Worm (Caenorhabditis elegans) whole organism, late embryonic: ENCODE measurements around the gene ttr-43.

ENCODE experiments used
- C38D4.7 ChIP-seq: fragments of 200-800 bp; sonication (Bioruptor generic); optimal IDR thresholded peaks from 2 replicates; lab custom pipeline; 2018; ENCODE audit warnings: mild to moderate bottlenecking, missing genetic modification characterization, moderate library complexity, missing compliant biosample characterization
- K02D7.2 ChIP-seq: sonication (generic microtip); optimal IDR thresholded peaks from 2 replicates; lab custom pipeline; 2017; ENCODE audit warnings: mild to moderate bottlenecking, missing genetic modification characterization, missing compliant biosample characterization
- K09A11.1 ChIP-seq: sonication (generic microtip); optimal IDR thresholded peaks from 2 replicates; lab custom pipeline; 2017; ENCODE audit warnings: antibody characterized with exemption, mild to moderate bottlenecking, missing genetic modification characterization, missing compliant biosample characterization; ENCODE audit not compliant: insufficient read depth
- ceh-14 ChIP-seq: sonication (generic microtip); optimal IDR thresholded peaks from 2 replicates; lab custom pipeline; 2016; ENCODE audit warnings: missing genotype, missing genetic modification characterization, missing compliant biosample characterization
- ceh-22 ChIP-seq: sonication (generic microtip); optimal IDR thresholded peaks from 2 replicates; lab custom pipeline; 2017; ENCODE audit warnings: missing biosample characterization, missing genetic modification characterization
- ceh-30 ChIP-seq: fragments of 150-350 bp; optimal IDR thresholded peaks from 2 replicates; lab custom pipeline; 2014; ENCODE audit warnings: missing biosample characterization, missing genetic modification characterization
- ceh-31 ChIP-seq: sonication (generic microtip); optimal IDR thresholded peaks from 2 replicates; lab custom pipeline; 2016; ENCODE audit warnings: missing genetic modification characterization, missing compliant biosample characterization
- ceh-34 ChIP-seq: sonication (generic microtip); optimal IDR thresholded peaks from 2 replicates; lab custom pipeline; 2016; ENCODE audit warnings: mild to moderate bottlenecking, missing genetic modification characterization, missing compliant biosample characterization
- ceh-45 ChIP-seq: fragments of 200-800 bp; sonication (Bioruptor generic); IDR thresholded peaks from 2 replicates; pipeline ENCODE4 v1.3.6; 2022; ENCODE audit warnings: missing genetic modification reagents, missing genetic modification characterization, missing compliant biosample characterization
- ceh-48 ChIP-seq: sonication (generic microtip); optimal IDR thresholded peaks from 2 replicates; lab custom pipeline; 2016; ENCODE audit warnings: missing genetic modification characterization, inconsistent platforms, missing compliant biosample characterization
- ceh-6 ChIP-seq: fragments of 200-800 bp; sonication (Bioruptor generic); optimal IDR thresholded peaks from 2 replicates; lab custom pipeline; 2018; ENCODE audit warnings: mild to moderate bottlenecking, missing genetic modification characterization, missing compliant biosample characterization
- che-1 ChIP-seq: sonication (generic microtip); optimal IDR thresholded peaks from 2 replicates; lab custom pipeline; 2016; ENCODE audit warnings: mild to moderate bottlenecking, missing genetic modification characterization, missing compliant biosample characterization
- elt-2 ChIP-seq: sonication (generic microtip); optimal IDR thresholded peaks from 2 replicates; lab custom pipeline; 2016; ENCODE audit warnings: missing genetic modification reagents, missing genetic modification characterization, missing compliant biosample characterization
- eyg-1 ChIP-seq: sonication (generic microtip); optimal IDR thresholded peaks from 2 replicates; lab custom pipeline; 2016; ENCODE audit warnings: missing genotype, missing genetic modification characterization, missing compliant biosample characterization
- fax-1 ChIP-seq: sonication (generic microtip); optimal IDR thresholded peaks from 2 replicates; lab custom pipeline; 2016; ENCODE audit warnings: missing genotype, missing genetic modification characterization, missing compliant biosample characterization
- hlh-13 ChIP-seq: fragments of 200-800 bp; sonication (Bioruptor generic); optimal IDR thresholded peaks from 2 replicates; lab custom pipeline; 2018; ENCODE audit warnings: mild to moderate bottlenecking, missing genetic modification characterization, missing compliant biosample characterization
- hlh-15 ChIP-seq: sonication (generic microtip); optimal IDR thresholded peaks from 2 replicates; lab custom pipeline; 2016; ENCODE audit warnings: missing genetic modification characterization, missing compliant biosample characterization
- hlh-6 ChIP-seq: sonication (generic microtip); optimal IDR thresholded peaks from 2 replicates; lab custom pipeline; 2016; ENCODE audit warnings: missing genotype, missing genetic modification characterization, missing compliant biosample characterization
- hlh-8 ChIP-seq: sonication (generic microtip); optimal IDR thresholded peaks from 2 replicates; lab custom pipeline; 2016; ENCODE audit warnings: missing genotype, missing genetic modification characterization, missing compliant biosample characterization
- lim-6 ChIP-seq: sonication (generic microtip); optimal IDR thresholded peaks from 2 replicates; lab custom pipeline; 2016; ENCODE audit warnings: missing genetic modification characterization, missing compliant biosample characterization
- lin-11 ChIP-seq: fragments of 200-800 bp; sonication (Bioruptor generic); optimal IDR thresholded peaks from 2 replicates; lab custom pipeline; 2018; ENCODE audit warnings: mild to moderate bottlenecking, missing genetic modification characterization, missing compliant biosample characterization
- madf-2 ChIP-seq: sonication (generic microtip); optimal IDR thresholded peaks from 2 replicates; lab custom pipeline; 2017; ENCODE audit warnings: missing genetic modification characterization, missing compliant biosample characterization
- nfya-1 ChIP-seq: sonication (generic microtip); optimal IDR thresholded peaks from 2 replicates; lab custom pipeline; 2017; ENCODE audit warnings: missing genetic modification characterization, mild to moderate bottlenecking, missing compliant biosample characterization, antibody characterized with exemption, moderate library complexity
- nhr-11 ChIP-seq: fragments of 150-350 bp; optimal IDR thresholded peaks from 2 replicates; lab custom pipeline; 2014; ENCODE audit warnings: missing biosample characterization, missing genetic modification characterization
- nhr-232 ChIP-seq: sonication (generic microtip); optimal IDR thresholded peaks from 2 replicates; lab custom pipeline; 2016; ENCODE audit warnings: missing genetic modification characterization, missing compliant biosample characterization
- odd-2 ChIP-seq: sonication (generic microtip); optimal IDR thresholded peaks from 2 replicates; lab custom pipeline; 2017; ENCODE audit warnings: antibody characterized with exemption, mild to moderate bottlenecking, missing genetic modification characterization, missing compliant biosample characterization
- pag-3 ChIP-seq: sonication (generic microtip); optimal IDR thresholded peaks from 2 replicates; lab custom pipeline; 2016; ENCODE audit warnings: missing compliant biosample characterization, missing genetic modification characterization, borderline replicate concordance
- pha-2 ChIP-seq: sonication (generic microtip); optimal IDR thresholded peaks from 2 replicates; lab custom pipeline; 2017; ENCODE audit warnings: mild to moderate bottlenecking, missing genetic modification characterization, missing compliant biosample characterization
- pha-4 ChIP-seq: fragments of 150-350 bp; optimal IDR thresholded peaks from 2 replicates; lab custom pipeline; 2018; ENCODE audit warnings: missing biosample characterization, missing genetic modification reagents, missing genetic modification characterization
- ref-2 ChIP-seq: sonication (generic microtip); optimal IDR thresholded peaks from 2 replicates; lab custom pipeline; 2016; ENCODE audit warnings: missing genetic modification characterization, missing compliant biosample characterization
- sox-2 ChIP-seq: fragments of 200-800 bp; sonication (Bioruptor generic); IDR thresholded peaks from 2 replicates; pipeline ENCODE4 v1.3.6; 2022; ENCODE audit warnings: missing genetic modification reagents, missing genetic modification characterization, missing compliant biosample characterization
- syd-9 ChIP-seq: sonication (generic microtip); optimal IDR thresholded peaks from 2 replicates; lab custom pipeline; 2016; ENCODE audit warnings: mild to moderate bottlenecking, missing genetic modification characterization, moderate library complexity, missing compliant biosample characterization
- tbx-2 ChIP-seq: sonication (generic microtip); optimal IDR thresholded peaks from 2 replicates; lab custom pipeline; 2016; ENCODE audit warnings: missing genetic modification characterization, missing compliant biosample characterization
- unc-3 ChIP-seq, 2 experiments: fragments of 200-800 bp in 1 of 2; sonication (Bioruptor generic) in 1 of 2; sonication (generic microtip) in 1 of 2; conservative IDR thresholded peaks in 1 of 2; optimal IDR thresholded peaks in 1 of 2; 2 replicates each; pipeline versions ENCODE4 v1.3.6 to Lab custom; 2016 to 2022; ENCODE audit warnings: missing compliant biosample characterization in 2 of 2, missing genetic modification characterization in 2 of 2, missing genetic modification reagents in 1 of 2
- unc-42 ChIP-seq: sonication (generic microtip); optimal IDR thresholded peaks from 2 replicates; lab custom pipeline; 2016; ENCODE audit warnings: missing genotype, missing genetic modification characterization, missing compliant biosample characterization
- unc-86 ChIP-seq: sonication (generic microtip); optimal IDR thresholded peaks from 2 replicates; lab custom pipeline; 2016; ENCODE audit warnings: missing genetic modification characterization, missing compliant biosample characterization
- zip-5 ChIP-seq: sonication (generic microtip); optimal IDR thresholded peaks from 2 replicates; lab custom pipeline; 2016; ENCODE audit warnings: missing genetic modification characterization, missing compliant biosample characterization
- ztf-16 ChIP-seq: sonication (generic microtip); optimal IDR thresholded peaks from 2 replicates; lab custom pipeline; 2017; ENCODE audit warnings: missing genetic modification characterization, missing compliant biosample characterization

The ttr-43 gene

DNA sequence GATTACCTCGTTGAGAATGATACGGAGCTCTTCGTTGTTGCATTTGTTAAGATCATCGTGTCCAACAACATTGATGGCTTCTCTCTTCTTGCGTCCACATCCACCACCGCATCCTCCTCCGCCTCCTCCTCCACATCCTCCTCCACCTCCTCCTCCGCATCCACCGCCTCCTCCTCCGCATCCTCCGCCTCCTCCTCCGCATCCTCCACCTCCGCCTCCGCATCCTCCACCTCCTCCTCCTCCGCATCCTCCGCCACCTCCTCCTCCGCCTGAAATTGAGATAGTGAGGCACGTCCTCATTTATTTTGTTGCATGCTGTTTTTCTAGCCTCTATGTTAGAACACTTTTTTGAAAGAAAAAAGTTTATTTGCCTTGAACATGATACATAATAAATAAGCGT, 14.7 kb downstream of the ttr-43 start:
- no peak for TF ChIP-seq unc-42
- no peak for TF ChIP-seq ceh-45 (GFP tag; lab: Robert Waterston, UW)
- TF ChIP-seq che-1 = no peak
- TF ChIP-seq ceh-34 = no peak
- TF ChIP-seq fax-1 = no peak
- no peak for TF ChIP-seq K02D7.2 (tag; lab: Kevin White, UChicago)
- TF ChIP-seq madf-2 (tag; lab: Kevin White, UChicago) = no peak
- no peak for TF ChIP-seq lin-11
- TF ChIP-seq K09A11.1 (tag; lab: Kevin White, UChicago) = no peak
- no peak for TF ChIP-seq lim-6 (tag; lab: Kevin White, UChicago)
- no peak for TF ChIP-seq C38D4.7 (GFP tag; lab: Kevin White, UChicago)
- TF ChIP-seq nhr-232 (tag; lab: Kevin White, UChicago) = no peak
- TF ChIP-seq ref-2 (tag; lab: Kevin White, UChicago) = no peak
- TF ChIP-seq ceh-14 (tag; lab: Kevin White, UChicago) = no peak

DNA sequence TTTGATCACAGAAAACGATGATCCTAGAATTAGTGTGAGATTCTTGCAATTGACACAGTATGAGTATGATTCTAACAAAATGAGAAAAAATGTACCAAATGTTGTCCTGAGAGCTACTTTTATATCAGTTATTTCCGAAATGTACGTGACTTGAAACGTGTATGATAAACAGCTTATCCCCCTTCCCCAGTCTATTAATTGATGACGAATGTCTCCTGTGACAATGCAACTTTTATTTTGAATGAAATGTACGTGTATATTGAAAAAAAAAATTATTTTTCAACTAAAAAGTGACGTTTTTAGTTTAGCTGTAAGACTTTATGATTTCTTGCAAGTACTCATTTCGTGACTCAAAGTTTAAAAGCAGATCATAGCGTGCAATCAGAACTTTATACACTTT, 20.2 kb downstream of the ttr-43 start:
- no peak for TF ChIP-seq zip-5
- no peak for TF ChIP-seq ceh-31 (tag; lab: Kevin White, UChicago)
- TF ChIP-seq madf-2 (tag; lab: Kevin White, UChicago) = no peak
- no peak for TF ChIP-seq tbx-2
- TF ChIP-seq syd-9 (tag; lab: Kevin White, UChicago) = no peak
- no peak for TF ChIP-seq ceh-34
- no peak for TF ChIP-seq ceh-30 (tag; lab: Kevin White, UChicago)
- no peak for TF ChIP-seq ceh-22 (tag; lab: Kevin White, UChicago)
- TF ChIP-seq ztf-16 (tag; lab: Kevin White, UChicago) = no peak
- TF ChIP-seq hlh-13 (GFP tag; lab: Kevin White, UChicago) = no peak
- no peak for TF ChIP-seq unc-86 (tag; lab: Kevin White, UChicago)
- TF ChIP-seq pha-4 (tag; lab: Kevin White, UChicago) = no peak
- no peak for TF ChIP-seq unc-3 (GFP tag; conservative IDR thresholded peaks at IDR 0.05; lab: Robert Waterston, UW)
- TF ChIP-seq unc-3 (tag; optimal IDR thresholded peaks at IDR 0.05; lab: Kevin White, UChicago) = no peak
- TF ChIP-seq ref-2 (tag; lab: Kevin White, UChicago) = no peak
- no peak for TF ChIP-seq pag-3 (tag; lab: Kevin White, UChicago)
- TF ChIP-seq hlh-8 (tag; lab: Kevin White, UChicago) = no peak

DNA sequence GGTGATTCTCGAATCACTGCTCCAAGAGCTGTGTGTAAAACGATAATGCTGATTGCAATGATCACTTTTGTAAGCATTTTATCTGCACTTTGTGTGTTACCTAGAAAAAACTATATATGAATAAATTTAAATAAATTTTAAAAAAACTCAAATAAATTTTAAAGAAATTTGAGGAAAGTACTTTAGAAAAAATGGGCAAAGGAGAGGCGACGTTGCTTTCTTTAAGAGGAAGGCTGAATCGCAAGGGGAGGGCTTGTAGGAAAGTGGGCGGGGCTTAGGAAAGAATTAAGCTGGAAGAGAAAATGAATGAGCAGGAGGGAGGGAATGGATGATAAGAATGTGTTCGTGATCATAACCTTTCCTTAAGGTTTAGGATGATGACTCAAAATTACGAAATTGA, 22.7 kb downstream of the ttr-43 start, which contains the start of gene E02A10.4:
Gene E02A10.4 (minus strand): TSS at position 101 of the 400 bp plus-strand sequence.
- no peak for TF ChIP-seq hlh-6 (tag; lab: Kevin White, UChicago)
- no peak for TF ChIP-seq pha-2 (tag; lab: Kevin White, UChicago)

DNA sequence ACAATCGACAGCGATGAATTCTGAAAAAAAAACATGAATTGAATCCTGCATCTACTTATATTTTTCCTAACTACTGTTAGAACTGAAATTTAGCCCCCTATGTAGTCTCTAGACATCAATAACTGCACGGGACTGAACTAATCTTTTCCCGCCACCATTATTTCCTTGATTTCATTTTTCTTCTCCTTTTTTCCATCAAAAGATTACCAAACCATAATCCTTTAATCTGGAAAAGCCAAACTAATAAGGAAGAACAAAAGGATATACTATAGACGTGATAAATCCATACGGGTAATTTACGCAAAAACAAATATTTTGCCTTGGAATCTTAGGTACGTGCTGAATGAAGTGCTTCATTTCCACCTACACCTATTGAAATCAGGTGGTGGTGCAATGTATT, 23.2 kb downstream of the ttr-43 start:
- TF ChIP-seq odd-2 (no peak), sox-2 (GFP tag; lab: Robert Waterston, UW) (no peak), nhr-11 (tag; lab: Kevin White, UChicago) (no peak), hlh-15 (tag; lab: Kevin White, UChicago) (no peak), ceh-48 (no peak), hlh-6 (tag; lab: Kevin White, UChicago) (no peak), madf-2 (tag; lab: Kevin White, UChicago) (no peak), elt-2 (no peak), eyg-1 (tag; lab: Kevin White, UChicago) (no peak), nfya-1 (tag; lab: Kevin White, UChicago) (no peak), ztf-16 (tag; lab: Kevin White, UChicago) (no peak), ceh-14 (tag; lab: Kevin White, UChicago) (no peak), ceh-6 (GFP tag; lab: Kevin White, UChicago) (no peak)
